Worm (Caenorhabditis elegans): ENCODE measurements around the gene T09F3.2.

- TF ChIP-seq W03F9.2 (tag; optimal IDR thresholded peaks at IDR 0.05) (peak; percentile 79), him-1 (tag; optimal IDR thresholded peaks at IDR 0.05) (peak; percentile 44)
Observed at ce11 chrII:10388041-10388706, 2.8 kb upstream of the T09F3.2 start.
